Fruit fly (Drosophila melanogaster) whole organism, embryonic: ENCODE data around the gene CG10194.

Source experiments
- Asciz ChIP-seq: fragments of 200-800 bp; sonication (Bioruptor generic); optimal IDR thresholded peaks from 2 replicates; lab custom pipeline; 2017; ENCODE audit warnings: missing biosample characterization, mild to moderate bottlenecking, missing genetic modification characterization, missing genetic modification reagents
- Bdp1 ChIP-seq: fragments of 200-800 bp; sonication (Bioruptor generic); optimal IDR thresholded peaks from 3 replicates; lab custom pipeline; 2016; ENCODE audit warnings: missing biosample characterization, missing genetic modification characterization
- CG12236 ChIP-seq: fragments of 200-800 bp; sonication (Bioruptor generic); optimal IDR thresholded peaks from 2 replicates; lab custom pipeline; 2016; ENCODE audit warnings: missing biosample characterization, missing genetic modification characterization
- CG14014 ChIP-seq: fragments of 200-800 bp; sonication (Bioruptor generic); IDR thresholded peaks from 2 replicates; pipeline ENCODE4 v1.3.6; 2022; ENCODE audit warnings: missing biosample characterization, missing genetic modification characterization
- CG15011 ChIP-seq: fragments of 200-800 bp; sonication (Bioruptor generic); optimal IDR thresholded peaks from 3 replicates; lab custom pipeline; 2018; ENCODE audit warnings: missing biosample characterization, mild to moderate bottlenecking, missing genetic modification characterization
- CG15696 ChIP-seq: fragments of 200-800 bp; sonication (Bioruptor generic); optimal IDR thresholded peaks from 2 replicates; lab custom pipeline; 2019; ENCODE audit warnings: missing biosample characterization, mild to moderate bottlenecking, missing genetic modification characterization, moderate library complexity
- CG17568 ChIP-seq: fragments of 200-800 bp; sonication (Bioruptor generic); optimal IDR thresholded peaks from 2 replicates; lab custom pipeline; 2018; ENCODE audit warnings: missing biosample characterization, mild to moderate bottlenecking, missing genetic modification characterization, moderate library complexity
- CG2678 ChIP-seq: fragments of 200-800 bp; sonication (Bioruptor generic); optimal IDR thresholded peaks from 3 replicates; lab custom pipeline; 2019; ENCODE audit warnings: missing biosample characterization, mild to moderate bottlenecking, missing genetic modification characterization, moderate library complexity
- CG2875 ChIP-seq: fragments of 200-800 bp; sonication (Bioruptor generic); optimal IDR thresholded peaks from 2 replicates; lab custom pipeline; 2017; ENCODE audit warnings: missing biosample characterization, mild to moderate bottlenecking, missing genetic modification characterization, missing genetic modification reagents
- CG33213 ChIP-seq: fragments of 200-800 bp; sonication (Bioruptor generic); optimal IDR thresholded peaks from 3 replicates; lab custom pipeline; 2016; ENCODE audit warnings: missing biosample characterization, missing genetic modification characterization
- CG34224 ChIP-seq: fragments of 200-800 bp; sonication (Bioruptor generic); IDR thresholded peaks from 3 replicates; pipeline ENCODE4 v1.3.6; 2022; ENCODE audit warnings: missing biosample characterization, missing genetic modification characterization; ENCODE audit not compliant: partially characterized antibody
- CG3726 ChIP-seq: fragments of 200-800 bp; sonication (Bioruptor generic); IDR thresholded peaks from 3 replicates; pipeline ENCODE4, ENCODE4 v1.3.6; 2022; ENCODE audit warnings: missing biosample characterization, missing genetic modification characterization
- CG4328 ChIP-seq: fragments of 200-800 bp; sonication (Bioruptor generic); optimal IDR thresholded peaks from 3 replicates; lab custom pipeline; 2017; ENCODE audit warnings: missing biosample characterization, missing genetic modification reagents, missing genetic modification characterization
- CG4360 ChIP-seq: fragments of 200-800 bp; sonication (Bioruptor generic); IDR thresholded peaks from 2 replicates; pipeline ENCODE4 v1.3.6; 2022; ENCODE audit warnings: missing biosample characterization, missing genetic modification characterization
- CG4730 ChIP-seq: fragments of 200-800 bp; sonication (Bioruptor generic); IDR thresholded peaks from 2 replicates; pipeline ENCODE4 v1.3.6; 2022; ENCODE audit warnings: missing biosample characterization, missing genetic modification characterization
- CG4854 ChIP-seq: fragments of 200-800 bp; sonication (Bioruptor generic); optimal IDR thresholded peaks from 2 replicates; lab custom pipeline; 2016; ENCODE audit warnings: missing biosample characterization, missing genetic modification characterization, inconsistent platforms
- CG5245 ChIP-seq: fragments of 200-800 bp; sonication (Bioruptor generic); optimal IDR thresholded peaks from 3 replicates; lab custom pipeline; 2016; ENCODE audit warnings: missing biosample characterization, missing genetic modification characterization
- CG6175 ChIP-seq: fragments of 200-800 bp; sonication (Bioruptor generic); IDR thresholded peaks from 3 replicates; pipeline ENCODE4 v1.3.6; 2022; ENCODE audit warnings: missing biosample characterization, missing genetic modification characterization
- CG6654 ChIP-seq: fragments of 200-800 bp; sonication (Bioruptor generic); optimal IDR thresholded peaks from 2 replicates; lab custom pipeline; 2017; ENCODE audit warnings: missing biosample characterization, mild to moderate bottlenecking, missing genetic modification characterization
- CG7372 ChIP-seq: fragments of 200-800 bp; sonication (Bioruptor generic); IDR thresholded peaks from 2 replicates; pipeline ENCODE4 v1.3.6; 2022; ENCODE audit warnings: missing biosample characterization, missing genetic modification characterization
- CG7963 ChIP-seq: fragments of 200-800 bp; sonication (Bioruptor generic); IDR thresholded peaks from 3 replicates; pipeline ENCODE4 v1.3.6; 2022; ENCODE audit warnings: missing biosample characterization, missing genetic modification characterization; ENCODE audit not compliant: partially characterized antibody
- CG8290 ChIP-seq, 3 experiments: fragments of 200-800 bp; sonication (Bioruptor generic); optimal IDR thresholded peaks; 2 replicates each; lab custom pipeline; 2016 to 2019; ENCODE audit warnings: missing biosample characterization in 3 of 3, missing genetic modification characterization in 3 of 3, mild to moderate bottlenecking in 2 of 3, moderate library complexity in 1 of 3
- CG9437 ChIP-seq: fragments of 200-800 bp; sonication (Bioruptor generic); optimal IDR thresholded peaks from 2 replicates; lab custom pipeline; 2018; ENCODE audit warnings: missing biosample characterization, mild to moderate bottlenecking, missing genetic modification characterization
- Dfd ChIP-seq, 2 experiments: fragments of >200 bp; optimal IDR thresholded peaks; 2 replicates each; lab custom pipeline; 2017; ENCODE audit warnings: missing biosample characterization in 2 of 2, missing genetic modification characterization in 2 of 2
- Fer1 ChIP-seq: fragments of 200-800 bp; sonication (Bioruptor generic); optimal IDR thresholded peaks from 2 replicates; lab custom pipeline; 2017; ENCODE audit warnings: missing biosample characterization, mild to moderate bottlenecking, missing genetic modification characterization
- Fer3 ChIP-seq: fragments of 200-800 bp; sonication (Bioruptor generic); optimal IDR thresholded peaks from 2 replicates; lab custom pipeline; 2018; ENCODE audit warnings: missing biosample characterization, mild to moderate bottlenecking, missing genetic modification characterization, moderate library complexity
- Lim3 ChIP-seq: fragments of 200-800 bp; sonication (Bioruptor generic); IDR thresholded peaks from 2 replicates; pipeline ENCODE4 v1.3.6; 2022; ENCODE audit warnings: missing biosample characterization, missing genetic modification characterization
- Med ChIP-seq: fragments of 200-800 bp; sonication (Bioruptor generic); peaks from one replicate; lab custom pipeline; 2016; ENCODE audit warnings: missing biosample characterization, missing genetic modification characterization, mild to moderate bottlenecking, inconsistent platforms, moderate library complexity
- NC2α ChIP-seq: fragments of 200-800 bp; sonication (Bioruptor generic); optimal IDR thresholded peaks from 2 replicates; lab custom pipeline; 2016; ENCODE audit warnings: missing biosample characterization, missing genetic modification characterization
- Nf-YA ChIP-seq: fragments of 200-800 bp; sonication (Bioruptor generic); IDR thresholded peaks from 2 replicates; pipeline ENCODE4 v1.3.6; 2022; ENCODE audit warnings: missing biosample characterization, missing genetic modification characterization
- Spps ChIP-seq: fragments of 200-800 bp; sonication (Bioruptor generic); optimal IDR thresholded peaks from 2 replicates; lab custom pipeline; 2018; ENCODE audit warnings: missing biosample characterization, mild to moderate bottlenecking, missing genetic modification characterization
- Usf ChIP-seq: fragments of 200-800 bp; sonication (Bioruptor generic); optimal IDR thresholded peaks from 2 replicates; lab custom pipeline; 2017; ENCODE audit warnings: missing genotype, missing biosample characterization, missing genetic modification characterization
- ci ChIP-seq: fragments of 200-800 bp; sonication (Bioruptor generic); IDR thresholded peaks from 3 replicates; pipeline ENCODE4 v1.3.6; 2022; ENCODE audit warnings: missing biosample characterization, missing genetic modification characterization
- crc ChIP-seq: fragments of 200-800 bp; sonication (Bioruptor generic); optimal IDR thresholded peaks from 2 replicates; lab custom pipeline; 2016; ENCODE audit warnings: missing biosample characterization, missing genetic modification characterization
- cwo ChIP-seq: fragments of 200-800 bp; sonication (Bioruptor generic); optimal IDR thresholded peaks from 3 replicates; lab custom pipeline; 2017; ENCODE audit warnings: missing biosample characterization, missing genetic modification characterization, mild to moderate bottlenecking, moderate library complexity, missing genetic modification reagents
- dimm ChIP-seq: fragments of 200-800 bp; sonication (Bioruptor generic); IDR thresholded peaks from 2 replicates; pipeline ENCODE4 v1.3.6; 2022; ENCODE audit warnings: missing biosample characterization, missing genetic modification characterization
- fd64A ChIP-seq: fragments of 200-800 bp; sonication (Bioruptor generic); optimal IDR thresholded peaks from 3 replicates; lab custom pipeline; 2018; ENCODE audit warnings: missing biosample characterization, mild to moderate bottlenecking, missing genetic modification characterization
- ind ChIP-seq: fragments of 200-800 bp; sonication (Bioruptor generic); optimal IDR thresholded peaks from 3 replicates; lab custom pipeline; 2016; ENCODE audit warnings: missing biosample characterization, missing genetic modification characterization
- odd ChIP-seq: fragments of 200-800 bp; sonication (Bioruptor generic); optimal IDR thresholded peaks from 2 replicates; lab custom pipeline; 2017; ENCODE audit warnings: missing biosample characterization, mild to moderate bottlenecking, missing genetic modification characterization
- pnt ChIP-seq: fragments of 200-800 bp; sonication (Bioruptor generic); optimal IDR thresholded peaks from 3 replicates; lab custom pipeline; 2016; ENCODE audit warnings: missing biosample characterization, missing genetic modification characterization
- pros ChIP-seq: fragments of 200-800 bp; sonication (Bioruptor generic); optimal IDR thresholded peaks from 3 replicates; lab custom pipeline; 2019; ENCODE audit warnings: missing biosample characterization, mild to moderate bottlenecking, missing genetic modification characterization, moderate library complexity
- run ChIP-seq: fragments of 200-800 bp; sonication (Bioruptor generic); optimal IDR thresholded peaks from 3 replicates; lab custom pipeline; 2018; ENCODE audit warnings: missing biosample characterization, mild to moderate bottlenecking, missing genetic modification characterization
- sens ChIP-seq: fragments of 200-800 bp; sonication (Bioruptor generic); peaks from one replicate; lab custom pipeline; 2016; ENCODE audit warnings: missing biosample characterization, missing genetic modification characterization
- ssp ChIP-seq: fragments of 200-800 bp; sonication (Bioruptor generic); IDR thresholded peaks from 2 replicates; pipeline ENCODE4 v1.3.6; 2022; ENCODE audit warnings: missing biosample characterization, missing genetic modification characterization
- ttk ChIP-seq: fragments of 200-800 bp; sonication (Bioruptor generic); IDR thresholded peaks from 2 replicates; pipeline ENCODE4 v2.1.2; 2022; ENCODE audit warnings: missing biosample characterization, missing genetic modification characterization
- unc-4 ChIP-seq: fragments of 200-800 bp; sonication (Bioruptor generic); IDR thresholded peaks from 2 replicates; pipeline ENCODE4 v1.3.6; 2022; ENCODE audit warnings: missing biosample characterization, missing genetic modification characterization; ENCODE audit not compliant: partially characterized antibody
- vnd ChIP-seq: fragments of 200-800 bp; sonication (Bioruptor generic); IDR thresholded peaks from 3 replicates; pipeline ENCODE4 v1.3.6; 2022; ENCODE audit warnings: missing biosample characterization, missing genetic modification characterization; ENCODE audit not compliant: partially characterized antibody
- wek ChIP-seq: fragments of 200-800 bp; sonication (Bioruptor generic); optimal IDR thresholded peaks from 3 replicates; lab custom pipeline; 2018; ENCODE audit warnings: missing biosample characterization, mild to moderate bottlenecking, missing genetic modification characterization, moderate library complexity
- z ChIP-seq: fragments of 200-800 bp; sonication (Bioruptor generic); IDR thresholded peaks from 3 replicates; pipeline ENCODE4 v1.3.6; 2022; ENCODE audit warnings: missing biosample characterization, missing genetic modification characterization
- zen ChIP-seq: fragments of 200-800 bp; sonication (Bioruptor generic); optimal IDR thresholded peaks from 3 replicates; lab custom pipeline; 2018; ENCODE audit warnings: missing biosample characterization, mild to moderate bottlenecking, missing genetic modification characterization, moderate library complexity

Gene CG10194

dm6 chr2L:19517154-19517814, 27.4 kb upstream of the CG10194 start, which contains the start of gene Hasp (continued):
- TF ChIP-seq CG7963 (GFP tag; lab: Robert Waterston, UW), result peak; percentile 77
- TF ChIP-seq CG6175 (GFP tag; lab: Robert Waterston, UW), result no peak
- TF ChIP-seq pros (GFP tag; lab: Kevin White, UChicago), result no peak
- no peak for TF ChIP-seq run
- TF ChIP-seq CG15696 (tag; lab: Kevin White, UChicago), result no peak
- no peak for TF ChIP-seq wek
- peak; percentile 88 for TF ChIP-seq sens (GFP tag; lab: Kevin White, UChicago)
- peak; percentile 63; the same call in 1 of the 2 replicates for TF ChIP-seq CG14014 (GFP tag; lab: Robert Waterston, UW)
- TF ChIP-seq vnd (GFP tag; lab: Robert Waterston, UW), result peak; percentile 74
- no peak for TF ChIP-seq CG17568
- no peak for TF ChIP-seq CG12236 (GFP tag; lab: Kevin White, UChicago)
- no peak for TF ChIP-seq odd
- TF ChIP-seq CG7372 (GFP tag; lab: Robert Waterston, UW), result no peak
- peak; percentile 71; the same call in 2 of the 3 replicates for TF ChIP-seq ci (GFP tag; lab: Robert Waterston, UW)
- peak; percentile 81 for TF ChIP-seq Med (GFP tag; lab: Kevin White, UChicago)
- peak; percentile 61 for TF ChIP-seq unc-4 (GFP tag; lab: Robert Waterston, UW)
- no peak for TF ChIP-seq Dfd (GFP tag; optimal IDR thresholded peaks at IDR 0.05; lab: Kevin White, UChicago)
- no peak for TF ChIP-seq Bdp1 (GFP tag; lab: Kevin White, UChicago)
- TF ChIP-seq fd64A (GFP tag; lab: Kevin White, UChicago), result no peak
- TF ChIP-seq NC2α (GFP tag; lab: Kevin White, UChicago), result no peak
- no peak for TF ChIP-seq CG4854
- 0 out of 2 replicates have a peak, but pooled peaks have one; percentile 23 for TF ChIP-seq ssp (GFP tag; lab: Robert Waterston, UW)
- no peak for TF ChIP-seq pnt
- TF ChIP-seq CG3726, result no peak
- peak; percentile 33; the same call in 1 of the 2 replicates for TF ChIP-seq ttk (GFP tag; lab: Robert Waterston, UW)
- peak; percentile 68 for TF ChIP-seq CG2678 (tag; lab: Kevin White, UChicago)
- TF ChIP-seq CG33213, result no peak
- TF ChIP-seq CG34224 (GFP tag; lab: Robert Waterston, UW), result peak; percentile 87
- TF ChIP-seq Usf (GFP tag; lab: Kevin White, UChicago), result no peak
- no peak for TF ChIP-seq crc (GFP tag; lab: Kevin White, UChicago)
- no peak for TF ChIP-seq CG4360 (GFP tag; lab: Robert Waterston, UW)
- TF ChIP-seq CG4730 (GFP tag; lab: Robert Waterston, UW), result no peak
- no peak for TF ChIP-seq Lim3 (GFP tag; lab: Robert Waterston, UW)
- TF ChIP-seq CG2875 (GFP tag; lab: Kevin White, UChicago), result peak; percentile 33
- TF ChIP-seq CG9437 (GFP tag; lab: Kevin White, UChicago), result peak; percentile 12
- peak; percentile 52 for TF ChIP-seq Spps
- peak; percentile 54 for TF ChIP-seq CG8290 (GFP tag; optimal IDR thresholded peaks at IDR 0.05; lab: Kevin White, UChicago)
- TF ChIP-seq CG8290 (tag; optimal IDR thresholded peaks at IDR 0.05; lab: Kevin White, UChicago), result no peak
- peak; percentile 62 for TF ChIP-seq ind (GFP tag; lab: Kevin White, UChicago)
- TF ChIP-seq CG5245, result peak; percentile 24
- no peak for TF ChIP-seq zen
- TF ChIP-seq Asciz (GFP tag; lab: Kevin White, UChicago), result peak; percentile 58
- TF ChIP-seq cwo (GFP tag; lab: Kevin White, UChicago), result peak; percentile 29
- peak; percentile 55 for TF ChIP-seq Fer1 (GFP tag; lab: Kevin White, UChicago)
- TF ChIP-seq CG15011 (GFP tag; lab: Kevin White, UChicago), result no peak
- no peak for TF ChIP-seq CG4328 (GFP tag; lab: Kevin White, UChicago)
- TF ChIP-seq dimm (GFP tag; lab: Robert Waterston, UW), result no peak
- TF ChIP-seq Nf-YA (GFP tag; lab: Robert Waterston, UW), result no peak
- peak; percentile 56 for TF ChIP-seq Fer3 (tag; lab: Kevin White, UChicago)
- no peak for TF ChIP-seq z (GFP tag; lab: Robert Waterston, UW)
- TF ChIP-seq CG6654 (GFP tag; lab: Kevin White, UChicago), result no peak
